Worm (Caenorhabditis elegans) whole organism, mixed stage, embryonic: ENCODE measurements around the gene R09A8.1.
A peak's percentile ranks its signal among the peaks of the same experiment; 100 is the strongest.

Experiments used
- M03D4.4 ChIP-seq: sonication (generic microtip); optimal IDR thresholded peaks from 2 replicates; lab custom pipeline; 2017; ENCODE audit warnings: mild to moderate bottlenecking, missing genetic modification characterization, missing compliant biosample characterization
- bed-3 ChIP-seq: fragments of 200-800 bp; sonication (Bioruptor generic); optimal IDR thresholded peaks from 3 replicates; lab custom pipeline; 2018; ENCODE audit warnings: mild to moderate bottlenecking, missing genetic modification characterization, moderate library complexity, missing compliant biosample characterization
- blmp-1 ChIP-seq: fragments of 150-350 bp; optimal IDR thresholded peaks from 2 replicates; lab custom pipeline; 2014; ENCODE audit warnings: missing biosample characterization, missing genetic modification characterization
- ceh-39 ChIP-seq: fragments of 150-350 bp; optimal IDR thresholded peaks from 2 replicates; lab custom pipeline; 2014; ENCODE audit warnings: missing biosample characterization, missing genetic modification characterization
- ceh-43 ChIP-seq: fragments of 200-800 bp; sonication (Bioruptor generic); optimal IDR thresholded peaks from 2 replicates; lab custom pipeline; 2018; ENCODE audit warnings: mild to moderate bottlenecking, missing genetic modification characterization, moderate library complexity, missing compliant biosample characterization
- ceh-83 ChIP-seq: fragments of 200-800 bp; sonication (Bioruptor generic); optimal IDR thresholded peaks from 2 replicates; lab custom pipeline; 2018; ENCODE audit warnings: mild to moderate bottlenecking, missing genetic modification characterization, missing compliant biosample characterization
- ces-1 ChIP-seq: fragments of 150-350 bp; optimal IDR thresholded peaks from 2 replicates; lab custom pipeline; 2014; ENCODE audit warnings: missing biosample characterization, missing genetic modification reagents, missing genetic modification characterization
- cnd-1 ChIP-seq: fragments of 200-800 bp; sonication (Bioruptor generic); optimal IDR thresholded peaks from 2 replicates; lab custom pipeline; 2018; ENCODE audit warnings: mild to moderate bottlenecking, missing genetic modification characterization, missing compliant biosample characterization
- drap-1 ChIP-seq: fragments of 200-800 bp; sonication (Bioruptor generic); optimal IDR thresholded peaks from 3 replicates; lab custom pipeline; 2018; ENCODE audit warnings: mild to moderate bottlenecking, missing genetic modification characterization, missing compliant biosample characterization
- elt-1 ChIP-seq: sonication (generic microtip); optimal IDR thresholded peaks from 2 replicates; lab custom pipeline; 2017; ENCODE audit warnings: missing genetic modification characterization, mild to moderate bottlenecking, missing compliant biosample characterization, antibody characterized with exemption, moderate library complexity, borderline replicate concordance; ENCODE audit not compliant: insufficient read depth
- elt-3 ChIP-seq: fragments of 150-350 bp; optimal IDR thresholded peaks from 2 replicates; lab custom pipeline; 2014; ENCODE audit warnings: missing biosample characterization, missing genetic modification characterization
- flh-1 ChIP-seq: fragments of 200-800 bp; sonication (Bioruptor generic); optimal IDR thresholded peaks from 2 replicates; lab custom pipeline; 2018; ENCODE audit warnings: mild to moderate bottlenecking, missing genetic modification characterization, moderate library complexity, missing compliant biosample characterization
- ham-2 ChIP-seq: fragments of 200-800 bp; sonication (Bioruptor generic); optimal IDR thresholded peaks from 2 replicates; lab custom pipeline; 2018; ENCODE audit warnings: mild to moderate bottlenecking, missing genetic modification characterization, missing compliant biosample characterization
- hlh-1 ChIP-seq: fragments of 150-350 bp; optimal IDR thresholded peaks from 2 replicates; lab custom pipeline; 2014; ENCODE audit warnings: missing biosample characterization, missing genetic modification reagents, missing genetic modification characterization
- lin-13 ChIP-seq: fragments of 150-350 bp; optimal IDR thresholded peaks from 2 replicates; lab custom pipeline; 2014; ENCODE audit warnings: missing biosample characterization, missing genetic modification characterization
- lin-32 ChIP-seq: fragments of 200-800 bp; sonication (Bioruptor generic); optimal IDR thresholded peaks from 2 replicates; lab custom pipeline; 2018; ENCODE audit warnings: mild to moderate bottlenecking, missing genetic modification characterization, missing compliant biosample characterization
- lsy-2 ChIP-seq: fragments of 150-350 bp; optimal IDR thresholded peaks from 2 replicates; lab custom pipeline; 2014; ENCODE audit warnings: missing biosample characterization, missing genetic modification characterization
- mab-5 ChIP-seq: fragments of 150-350 bp; optimal IDR thresholded peaks from 2 replicates; lab custom pipeline; 2014; ENCODE audit warnings: missing biosample characterization, missing genetic modification characterization
- mep-1 ChIP-seq: fragments of 150-350 bp; optimal IDR thresholded peaks from 2 replicates; lab custom pipeline; 2017; ENCODE audit warnings: missing biosample characterization, missing genetic modification reagents, missing genetic modification characterization, inconsistent platforms
- mls-2 ChIP-seq: sonication (generic microtip); optimal IDR thresholded peaks from 2 replicates; lab custom pipeline; 2016; ENCODE audit warnings: mild to moderate bottlenecking, missing genetic modification characterization, moderate library complexity, missing compliant biosample characterization
- nhr-2 ChIP-seq: fragments of 150-350 bp; optimal IDR thresholded peaks from 2 replicates; lab custom pipeline; 2014; ENCODE audit warnings: missing biosample characterization, missing genetic modification characterization
- nhr-237 ChIP-seq: fragments of 150-350 bp; optimal IDR thresholded peaks from 2 replicates; lab custom pipeline; 2014; ENCODE audit warnings: missing biosample characterization, missing genetic modification characterization
- nhr-28 ChIP-seq: fragments of 150-350 bp; optimal IDR thresholded peaks from 2 replicates; lab custom pipeline; 2014; ENCODE audit warnings: missing biosample characterization, missing genetic modification characterization
- nhr-76 ChIP-seq: sonication (generic microtip); optimal IDR thresholded peaks from 2 replicates; lab custom pipeline; 2017; ENCODE audit warnings: missing biosample characterization, missing genetic modification characterization
- pha-4 ChIP-seq: fragments of 150-350 bp; optimal IDR thresholded peaks from 2 replicates; lab custom pipeline; 2018; ENCODE audit warnings: missing biosample characterization, missing genetic modification reagents, missing genetic modification characterization
- sem-2 ChIP-seq: fragments of 200-800 bp; sonication (Bioruptor generic); optimal IDR thresholded peaks from 2 replicates; lab custom pipeline; 2018; ENCODE audit warnings: mild to moderate bottlenecking, missing genetic modification characterization, missing compliant biosample characterization
- snpc-4 ChIP-seq: fragments of 150-350 bp; optimal IDR thresholded peaks from 2 replicates; lab custom pipeline; 2014; ENCODE audit warnings: missing biosample characterization, missing genetic modification characterization
- sptf-1 ChIP-seq: sonication (generic microtip); optimal IDR thresholded peaks from 2 replicates; lab custom pipeline; 2017; ENCODE audit warnings: mild to moderate bottlenecking, missing genetic modification characterization, moderate library complexity, missing compliant biosample characterization
- tbx-8 ChIP-seq: fragments of 200-800 bp; sonication (Bioruptor generic); optimal IDR thresholded peaks from 2 replicates; lab custom pipeline; 2018; ENCODE audit warnings: mild to moderate bottlenecking, missing genetic modification characterization, moderate library complexity, missing compliant biosample characterization
- unc-120 ChIP-seq: sonication (generic microtip); optimal IDR thresholded peaks from 2 replicates; lab custom pipeline; 2017; ENCODE audit warnings: missing genetic modification characterization, missing compliant biosample characterization; ENCODE audit not compliant: poor library complexity, severe bottlenecking
- unc-39 ChIP-seq: fragments of 150-350 bp; optimal IDR thresholded peaks from 2 replicates; lab custom pipeline; 2014; ENCODE audit warnings: missing biosample characterization, missing genetic modification characterization
- unc-62 ChIP-seq: fragments of 150-350 bp; optimal IDR thresholded peaks from 2 replicates; lab custom pipeline; 2014; ENCODE audit warnings: missing biosample characterization, missing genetic modification reagents, missing genetic modification characterization
- zip-8 ChIP-seq: fragments of 150-350 bp; optimal IDR thresholded peaks from 2 replicates; lab custom pipeline; 2014; ENCODE audit warnings: missing biosample characterization, missing genetic modification characterization
- ztf-11 ChIP-seq: fragments of 150-350 bp; optimal IDR thresholded peaks from 2 replicates; lab custom pipeline; 2014; ENCODE audit warnings: missing biosample characterization, missing genetic modification characterization

The R09A8.1 gene

DNA sequence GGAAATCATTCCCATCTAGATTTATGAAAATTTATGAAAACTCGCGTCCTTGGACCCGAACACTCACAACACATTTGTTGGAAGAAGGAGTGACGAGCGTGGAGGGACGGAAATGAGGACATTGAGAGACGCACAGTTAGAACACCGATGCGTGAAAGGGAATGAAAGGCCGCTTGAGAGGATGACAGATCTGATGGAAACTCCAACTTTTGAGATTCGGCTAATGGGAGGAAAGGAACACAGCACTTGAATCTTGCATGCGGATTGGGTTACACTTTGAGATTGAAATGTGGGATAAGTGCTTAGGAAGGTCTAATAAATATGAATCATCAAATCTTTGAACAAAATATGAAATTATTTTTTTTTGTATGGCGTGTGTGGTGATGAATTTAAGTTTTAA is 32.3 kb downstream of the R09A8.1 start:
- no peak for TF ChIP-seq mab-5 (tag; lab: Kevin White, UChicago)
- TF ChIP-seq tbx-8, result no peak
- no peak for TF ChIP-seq ces-1 (GFP tag; lab: Kevin White, UChicago)
- no peak for TF ChIP-seq unc-120
- TF ChIP-seq mep-1 (tag; lab: Kevin White, UChicago), result no peak
- no peak for TF ChIP-seq ceh-43
- TF ChIP-seq nhr-76 (tag; lab: Kevin White, UChicago), result no peak
- TF ChIP-seq nhr-2 (tag; lab: Kevin White, UChicago), result no peak
- TF ChIP-seq blmp-1 (tag; lab: Kevin White, UChicago), result no peak
- no peak for TF ChIP-seq nhr-28 (tag; lab: Kevin White, UChicago)
- TF ChIP-seq lin-13 (tag; lab: Kevin White, UChicago), result no peak
- no peak for TF ChIP-seq unc-62 (GFP tag; lab: Kevin White, UChicago)
- TF ChIP-seq mls-2 (tag; lab: Kevin White, UChicago), result no peak

DNA sequence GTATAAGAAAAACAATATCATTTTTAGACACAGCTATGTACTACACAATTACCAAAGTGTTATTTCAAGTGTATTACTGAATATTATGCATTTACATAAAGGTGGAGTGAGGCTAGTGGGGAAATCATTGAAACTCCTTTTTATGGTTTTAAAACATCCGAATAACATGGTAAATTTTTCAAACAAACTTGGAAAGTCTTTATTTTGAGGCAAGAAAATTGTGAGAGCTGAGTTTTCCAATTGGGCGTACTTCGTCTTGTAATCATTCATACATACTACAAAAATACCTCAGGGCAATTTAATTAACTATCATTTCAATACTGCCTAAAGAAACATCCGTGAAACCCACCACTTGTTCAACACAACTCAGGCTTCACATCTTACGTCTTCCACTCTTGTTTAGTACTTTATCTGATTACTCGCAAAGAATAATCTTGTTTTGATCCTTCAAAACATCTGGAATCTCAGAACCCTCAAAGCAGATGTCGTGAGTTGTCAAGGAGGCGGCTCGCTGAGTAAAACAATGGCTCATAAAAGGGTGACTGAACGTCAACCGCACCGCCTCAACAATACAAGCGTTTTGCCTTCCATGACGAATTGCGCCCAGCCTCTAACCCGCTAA is 33.1 kb downstream of the R09A8.1 start, which contains the start of gene zmp-5:
Gene zmp-5, plus strand, starts transcription at position 572 of the 622 bp plus-strand sequence.
- TF ChIP-seq mab-5 (tag; lab: Kevin White, UChicago) (no peak), tbx-8 (no peak), nhr-2 (tag; lab: Kevin White, UChicago) (no peak), ceh-83 (GFP tag; lab: Kevin White, UChicago) (no peak), flh-1 (GFP tag; lab: Kevin White, UChicago) (no peak), ztf-11 (no peak), bed-3 (GFP tag; lab: Kevin White, UChicago) (no peak), elt-1 (tag; lab: Kevin White, UChicago) (no peak), ceh-43 (no peak), pha-4 (tag; lab: Kevin White, UChicago) (no peak), ceh-39 (tag; lab: Kevin White, UChicago) (no peak), lsy-2 (tag; lab: Kevin White, UChicago) (no peak), elt-3 (tag; lab: Kevin White, UChicago) (no peak), sem-2 (GFP tag; lab: Kevin White, UChicago) (no peak), hlh-1 (tag; lab: Kevin White, UChicago) (no peak), unc-120 (no peak), unc-39 (tag; lab: Kevin White, UChicago) (no peak)

DNA sequence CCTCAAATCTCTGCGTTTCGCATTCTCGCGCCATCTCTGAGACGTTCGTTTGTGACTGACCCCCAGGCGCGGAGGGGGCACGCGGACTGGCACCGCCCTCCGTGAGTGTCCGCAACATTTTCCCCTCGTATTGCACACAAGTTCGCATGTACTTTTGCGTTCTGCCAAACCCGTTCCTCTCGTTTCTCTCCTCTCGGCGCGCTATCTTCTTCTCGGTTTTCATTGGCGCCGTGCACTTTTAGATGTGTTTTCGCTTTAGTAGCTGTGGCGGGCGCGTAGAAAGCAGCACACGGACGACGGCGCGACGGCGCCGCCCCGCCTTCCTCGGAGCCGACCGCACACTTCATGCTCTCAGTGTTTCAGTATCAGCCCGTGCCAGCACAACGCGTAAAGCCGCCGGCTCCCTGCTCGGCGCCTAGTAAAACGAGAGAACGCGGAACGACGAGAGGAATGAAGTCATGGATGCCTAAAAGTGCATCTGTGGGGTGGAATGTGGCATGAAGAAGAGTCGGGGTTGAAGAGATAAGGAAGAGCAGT is 41.9 kb downstream of the R09A8.1 start:
- TF ChIP-seq elt-1 (tag; lab: Kevin White, UChicago), result no peak
- no peak for TF ChIP-seq elt-3 (tag; lab: Kevin White, UChicago)

DNA sequence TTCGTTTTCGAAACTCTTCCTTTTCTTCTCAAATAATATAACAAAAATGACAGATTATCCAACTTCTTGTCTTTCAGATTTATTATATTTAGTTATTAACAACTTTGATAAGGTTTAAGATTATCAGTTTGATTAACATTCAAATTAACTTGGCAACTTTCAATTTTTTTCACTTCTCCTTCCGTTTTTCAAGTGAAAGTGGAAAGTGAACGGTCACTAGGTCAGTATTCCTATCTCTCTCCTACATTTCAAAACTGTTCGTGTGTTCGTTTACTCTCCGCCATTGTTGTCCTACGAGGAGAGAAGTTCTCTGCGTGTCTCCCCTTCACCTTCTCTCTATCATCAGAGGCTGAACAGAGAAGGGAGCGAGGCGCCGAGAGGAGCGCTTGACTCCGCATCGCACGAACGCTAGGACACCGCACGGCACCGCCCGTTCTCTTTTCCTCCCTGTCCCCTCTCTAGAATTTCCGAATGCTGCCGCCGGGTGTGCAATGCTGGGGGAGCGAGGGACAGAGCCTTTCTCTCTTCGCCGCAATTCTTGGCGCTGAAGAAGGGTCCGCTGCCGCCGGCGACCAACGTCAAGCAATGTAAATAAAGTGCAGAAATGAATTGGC is 43.0 kb downstream of the R09A8.1 start:
- TF ChIP-seq ham-2 (GFP tag; lab: Kevin White, UChicago) (peak; percentile 26), blmp-1 (tag; lab: Kevin White, UChicago) (peak; percentile 79), M03D4.4 (tag; lab: Kevin White, UChicago) (no peak)

DNA sequence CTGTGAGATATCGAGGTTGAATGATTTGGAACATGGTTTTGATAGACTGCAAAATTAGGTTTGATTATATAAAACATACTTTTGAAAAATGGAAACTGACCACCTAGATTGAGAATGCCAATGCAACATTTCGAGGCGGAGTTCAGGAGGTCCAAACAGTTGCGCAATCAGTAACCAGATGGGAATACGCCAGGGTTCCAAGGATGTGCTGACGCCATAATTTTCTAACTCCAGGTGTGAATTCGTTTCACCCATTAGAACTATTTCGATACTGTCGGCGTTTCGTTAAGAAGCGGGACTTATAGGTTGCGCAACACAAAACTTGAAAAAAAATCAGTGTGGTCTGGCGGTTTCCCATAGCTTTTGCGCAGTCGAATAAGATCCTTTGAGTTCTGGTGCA is 46.3 kb downstream of the R09A8.1 start, which contains the start of gene C02B4.3:
Gene C02B4.3, minus strand, starts transcription at position 34 of the 400 bp plus-strand sequence.
- TF ChIP-seq zip-8 (peak; percentile 94), lsy-2 (tag; lab: Kevin White, UChicago) (no peak), ces-1 (GFP tag; lab: Kevin White, UChicago) (no peak), blmp-1 (tag; lab: Kevin White, UChicago) (no peak)

DNA sequence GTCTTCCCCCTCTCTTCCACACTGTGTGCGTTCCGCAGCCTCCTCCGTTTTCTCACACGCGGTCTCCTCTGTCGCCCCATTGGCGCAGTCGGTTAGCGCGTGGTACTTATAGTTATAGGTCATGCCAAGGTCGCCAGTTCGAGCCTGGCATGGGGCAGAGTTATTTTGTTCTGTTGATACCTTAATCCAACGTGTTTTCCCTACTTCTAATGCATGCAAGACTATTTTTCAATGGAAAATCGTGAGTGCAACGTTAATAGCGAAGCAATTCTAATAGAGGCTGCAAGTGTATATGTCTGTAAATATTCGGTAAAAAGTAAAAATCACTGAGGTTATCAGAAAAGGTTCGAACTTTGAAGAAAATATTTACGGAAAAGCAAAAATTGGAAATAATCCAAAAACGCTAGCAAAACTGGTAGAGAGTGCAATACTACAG is 47.6 kb downstream of the R09A8.1 start:
- TF ChIP-seq ztf-11 (no peak), ceh-83 (GFP tag; lab: Kevin White, UChicago) (peak; percentile 90), ceh-39 (tag; lab: Kevin White, UChicago) (no peak), lin-32 (GFP tag; lab: Kevin White, UChicago) (peak; percentile 62), mab-5 (tag; lab: Kevin White, UChicago) (no peak), snpc-4 (tag; lab: Kevin White, UChicago) (no peak), mep-1 (tag; lab: Kevin White, UChicago) (peak; percentile 34), blmp-1 (tag; lab: Kevin White, UChicago) (no peak), ceh-43 (peak; percentile 81), unc-120 (peak; percentile 83), ces-1 (GFP tag; lab: Kevin White, UChicago) (peak; percentile 2), nhr-28 (tag; lab: Kevin White, UChicago) (peak; percentile 18), nhr-237 (tag; lab: Kevin White, UChicago) (no peak), cnd-1 (peak; percentile 89), ham-2 (GFP tag; lab: Kevin White, UChicago) (peak; percentile 83), sptf-1 (peak; percentile 92), drap-1 (GFP tag; lab: Kevin White, UChicago) (peak; percentile 91), sem-2 (GFP tag; lab: Kevin White, UChicago) (peak; percentile 82), tbx-8 (peak; percentile 77), lin-13 (tag; lab: Kevin White, UChicago) (peak; percentile 18), flh-1 (GFP tag; lab: Kevin White, UChicago) (peak; percentile 74), elt-1 (tag; lab: Kevin White, UChicago) (no peak), nhr-2 (tag; lab: Kevin White, UChicago) (no peak), pha-4 (tag; lab: Kevin White, UChicago) (peak; percentile 53)
